Fruit fly (Drosophila melanogaster): ENCODE measurements around the gene Svil.

DNA sequence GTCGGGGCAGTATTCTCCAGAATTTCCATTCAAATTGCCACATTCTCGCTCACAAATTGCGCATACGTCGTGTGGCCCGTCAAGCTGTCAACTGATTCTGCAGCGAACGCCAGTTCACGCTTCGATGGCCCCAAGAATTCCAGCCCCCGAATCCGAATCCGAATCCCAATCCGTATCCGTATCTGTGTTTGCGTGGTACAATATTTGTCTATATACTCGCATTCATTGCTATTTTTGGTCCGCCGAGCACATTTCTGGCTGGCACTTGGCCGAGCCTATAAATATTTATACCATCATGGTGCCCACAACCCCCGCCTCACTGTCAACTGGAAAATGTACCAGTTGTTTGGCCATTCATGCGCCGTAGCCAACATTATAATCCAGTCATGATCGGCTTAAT lies 68.7 kb downstream of the Svil start:
- TF ChIP-seq dmrt93B (GFP tag; optimal IDR thresholded peaks at IDR 0.05) (no peak), CG32264 (GFP tag; optimal IDR thresholded peaks at IDR 0.05) (no peak), psq (GFP tag; optimal IDR thresholded peaks at IDR 0.05) (no peak), GATAd (GFP tag; optimal IDR thresholded peaks at IDR 0.05) (no peak), Hr78 (GFP tag; optimal IDR thresholded peaks at IDR 0.05) (no peak), OdsH (GFP tag; optimal IDR thresholded peaks at IDR 0.05) (no peak), pan (optimal IDR thresholded peaks at IDR 0.05) (no peak), Dfd (GFP tag; optimal IDR thresholded peaks at IDR 0.05) (no peak), Dif (GFP tag; optimal IDR thresholded peaks at IDR 0.05; ENCODE audit: partially characterized antibody) (no peak), dsf (GFP tag; optimal IDR thresholded peaks at IDR 0.05; ENCODE audit: borderline replicate concordance) (no peak), rgr (GFP tag; optimal IDR thresholded peaks at IDR 0.05) (no peak), CG9705 (GFP tag; optimal IDR thresholded peaks at IDR 0.05) (no peak), Vsx2 (GFP tag; optimal IDR thresholded peaks at IDR 0.05; ENCODE audit: partially characterized antibody) (no peak)
